Worm (Caenorhabditis elegans): ENCODE measurements around the gene set-1.

The set-1 gene

ce11 chrIII:6444335-6444734, 7.8 kb downstream of the set-1 start, which contains the start of gene C05D11.13 (continued):
- TF ChIP-seq aly-2 (tag; optimal IDR thresholded peaks at IDR 0.05) (no peak), ama-1 (optimal IDR thresholded peaks at IDR 0.05) (peak; percentile 19), Y75B8A.6 (GFP tag; IDR thresholded peaks at IDR 0.05) (no peak), F44E2.7 (GFP tag; IDR thresholded peaks at IDR 0.05) (no peak), cey-2 (tag; optimal IDR thresholded peaks at IDR 0.05; ENCODE audit: borderline replicate concordance, insufficient read depth) (no peak), unc-130 (GFP tag; optimal IDR thresholded peaks at IDR 0.05) (no peak), F10B5.3 (tag; optimal IDR thresholded peaks at IDR 0.05) (peak; percentile 31), mdt-29 (GFP tag; IDR thresholded peaks at IDR 0.05) (no peak), nhr-28 (tag; optimal IDR thresholded peaks at IDR 0.05) (peak; percentile 43), hlh-30 (tag; optimal IDR thresholded peaks at IDR 0.05; ENCODE audit: insufficient read depth) (peak; percentile 56), ceh-44 (GFP tag; IDR thresholded peaks at IDR 0.05) (no peak), dmd-8 (GFP tag; IDR thresholded peaks at IDR 0.05) (no peak), lin-38 (GFP tag; IDR thresholded peaks at IDR 0.05) (peak; percentile 58), fkh-10 (GFP tag; optimal IDR thresholded peaks at IDR 0.05) (no peak), dmd-9 (GFP tag; IDR thresholded peaks at IDR 0.05) (no peak), tra-1 (GFP tag; IDR thresholded peaks at IDR 0.05) (no peak), nhr-102 (tag; optimal IDR thresholded peaks at IDR 0.05) (peak; percentile 39), mep-1 (tag; optimal IDR thresholded peaks at IDR 0.05) (peak; percentile 73), lin-29 (GFP tag; IDR thresholded peaks at IDR 0.05) (no peak), egl-43 (GFP tag; IDR thresholded peaks at IDR 0.05) (no peak), gei-8 (GFP tag; optimal IDR thresholded peaks at IDR 0.05) (no peak), mxl-3 (GFP tag; optimal IDR thresholded peaks at IDR 0.05) (peak; percentile 42), aha-1 (tag) (peak; percentile 1), mxl-2 (GFP tag; conservative IDR thresholded peaks at IDR 0.05) (no peak), ctbp-1 (GFP tag; IDR thresholded peaks at IDR 0.05) (no peak), nhr-6 (tag; optimal IDR thresholded peaks at IDR 0.05) (peak; percentile 54), dpl-1 (GFP tag; optimal IDR thresholded peaks at IDR 0.05) (peak; percentile 12), hmg-1.1 (GFP tag; IDR thresholded peaks at IDR 0.05) (peak; percentile 34; the same call in 1 of the 2 replicates), ceh-20 (GFP tag; IDR thresholded peaks at IDR 0.05) (no peak), dmd-6 (GFP tag; IDR thresholded peaks at IDR 0.05) (peak; percentile 30; the same call in 1 of the 2 replicates), mdl-1 (tag; optimal IDR thresholded peaks at IDR 0.05) (peak; percentile 28 to 74), attf-4 (tag; optimal IDR thresholded peaks at IDR 0.05) (no peak), nhr-42 (GFP tag; IDR thresholded peaks at IDR 0.05) (no peak), D1046.2 (GFP tag; IDR thresholded peaks at IDR 0.05) (no peak), T26A8.4 (GFP tag; IDR thresholded peaks at IDR 0.05) (peak; percentile 63; the same call in 1 of the 2 replicates), lsy-2 (tag; optimal IDR thresholded peaks at IDR 0.05) (peak in 1 of 2 experiments; percentile 86), pha-4 (GFP tag; IDR thresholded peaks at IDR 0.05) (no peak), pha-4 (tag; optimal IDR thresholded peaks at IDR 0.05) (peak; percentile 77)

ce11 chrIII:6442305-6443125, 9.7 kb downstream of the set-1 start, which contains the start of gene mel-32:
Gene mel-32 (minus strand): TSS chrIII:6443000.
- peak; percentile 31 for TF ChIP-seq dmd-6 (GFP tag; IDR thresholded peaks at IDR 0.05)
- no peak for TF ChIP-seq hlh-30 (tag; optimal IDR thresholded peaks at IDR 0.05; ENCODE audit: insufficient read depth)
- no peak for TF ChIP-seq fos-1 (tag; optimal IDR thresholded peaks at IDR 0.05)
- peak; percentile 62 for TF ChIP-seq unc-130 (GFP tag; optimal IDR thresholded peaks at IDR 0.05)
- no peak for TF ChIP-seq ceh-20 (GFP tag; IDR thresholded peaks at IDR 0.05)
- TF ChIP-seq Y48G9A.11 (GFP tag; IDR thresholded peaks at IDR 0.05) = peak; percentile 58; the same call in 1 of the 2 replicates
- TF ChIP-seq php-3 (GFP tag; IDR thresholded peaks at IDR 0.05) = no peak
- 0 out of 2 replicates have a peak, but pooled peaks have one; percentile 34 for TF ChIP-seq snpc-1.2 (GFP tag; IDR thresholded peaks at IDR 0.05)
- peak; percentile 7 for TF ChIP-seq mep-1 (tag; optimal IDR thresholded peaks at IDR 0.05)
- peak; percentile 24 for TF ChIP-seq nhr-28 (tag; optimal IDR thresholded peaks at IDR 0.05)
- no peak for TF ChIP-seq T26A8.4 (GFP tag; IDR thresholded peaks at IDR 0.05)
- no peak for TF ChIP-seq nhr-11 (tag; optimal IDR thresholded peaks at IDR 0.05)
- TF ChIP-seq nhr-76 (tag; optimal IDR thresholded peaks at IDR 0.05) = no peak
- no peak for TF ChIP-seq madf-9 (GFP tag; conservative IDR thresholded peaks at IDR 0.05)
- TF ChIP-seq dve-1 (tag; optimal IDR thresholded peaks at IDR 0.05; ENCODE audit: insufficient read depth) = peak; percentile 76
- peak; percentile 40 for TF ChIP-seq ama-1 (optimal IDR thresholded peaks at IDR 0.05)
- TF ChIP-seq duxl-1 (tag; optimal IDR thresholded peaks at IDR 0.05; ENCODE audit: poor library complexity) = no peak
- no peak for TF ChIP-seq nhr-10 (tag; optimal IDR thresholded peaks at IDR 0.05)
- no peak for TF ChIP-seq pha-4 (GFP tag; IDR thresholded peaks at IDR 0.05)
- no peak for TF ChIP-seq pha-4 (tag; optimal IDR thresholded peaks at IDR 0.05)
- TF ChIP-seq hmg-1.1 (GFP tag; IDR thresholded peaks at IDR 0.05) = 0 out of 2 replicates have a peak, but pooled peaks have one; percentile 20
- no peak for TF ChIP-seq nhr-42 (GFP tag; IDR thresholded peaks at IDR 0.05)

Measured in whole organism, L4 larva.